Fruit fly (Drosophila melanogaster) whole organism, embryonic: ENCODE data around the gene CG13667.

Experiments used
- Adf1 ChIP-seq: fragments of 200-800 bp; sonication (Bioruptor generic); IDR thresholded peaks from 2 replicates; pipeline ENCODE4 v1.3.6; 2022; ENCODE audit warnings: missing biosample characterization, missing genetic modification characterization
- Asciz ChIP-seq: fragments of 200-800 bp; sonication (Bioruptor generic); optimal IDR thresholded peaks from 2 replicates; lab custom pipeline; 2017; ENCODE audit warnings: missing biosample characterization, mild to moderate bottlenecking, missing genetic modification characterization, missing genetic modification reagents
- Bgb ChIP-seq: fragments of 200-800 bp; sonication (Bioruptor generic); IDR thresholded peaks from 2 replicates; pipeline ENCODE4 v1.3.6; 2022; ENCODE audit warnings: missing biosample characterization, missing genetic modification characterization; ENCODE audit not compliant: partially characterized antibody
- CG10209 ChIP-seq: fragments of 200-800 bp; sonication (Bioruptor generic); optimal IDR thresholded peaks from 3 replicates; lab custom pipeline; 2017; ENCODE audit warnings: missing biosample characterization, mild to moderate bottlenecking, missing genetic modification characterization, missing genetic modification reagents
- CG14710 ChIP-seq: fragments of 200-800 bp; sonication (Bioruptor generic); optimal IDR thresholded peaks from 3 replicates; lab custom pipeline; 2019; ENCODE audit warnings: missing biosample characterization, mild to moderate bottlenecking, missing genetic modification characterization, moderate library complexity
- CG16813 ChIP-seq: fragments of 200-800 bp; sonication (Bioruptor generic); IDR thresholded peaks from 3 replicates; pipeline ENCODE4 v1.3.6; 2022; ENCODE audit warnings: missing biosample characterization, missing genetic modification characterization; ENCODE audit not compliant: partially characterized antibody
- CG17568 ChIP-seq: fragments of 200-800 bp; sonication (Bioruptor generic); optimal IDR thresholded peaks from 2 replicates; lab custom pipeline; 2018; ENCODE audit warnings: missing biosample characterization, mild to moderate bottlenecking, missing genetic modification characterization, moderate library complexity
- CG18476 ChIP-seq: fragments of 200-800 bp; sonication (Bioruptor generic); optimal IDR thresholded peaks from 2 replicates; lab custom pipeline; 2016; ENCODE audit warnings: missing biosample characterization, mild to moderate bottlenecking, missing genetic modification characterization
- CG2116 ChIP-seq: fragments of 200-800 bp; sonication (Bioruptor generic); optimal IDR thresholded peaks from 3 replicates; lab custom pipeline; 2018; ENCODE audit warnings: missing biosample characterization, mild to moderate bottlenecking, missing genetic modification characterization
- CG2678 ChIP-seq: fragments of 200-800 bp; sonication (Bioruptor generic); optimal IDR thresholded peaks from 3 replicates; lab custom pipeline; 2019; ENCODE audit warnings: missing biosample characterization, mild to moderate bottlenecking, missing genetic modification characterization, moderate library complexity
- CG3407 ChIP-seq: fragments of 200-800 bp; sonication (Bioruptor generic); optimal IDR thresholded peaks from 2 replicates; lab custom pipeline; 2018; ENCODE audit warnings: missing biosample characterization, mild to moderate bottlenecking, missing genetic modification characterization
- CG34224 ChIP-seq: fragments of 200-800 bp; sonication (Bioruptor generic); IDR thresholded peaks from 3 replicates; pipeline ENCODE4 v1.3.6; 2022; ENCODE audit warnings: missing biosample characterization, missing genetic modification characterization; ENCODE audit not compliant: partially characterized antibody
- CG34422 ChIP-seq: fragments of 200-800 bp; sonication (Bioruptor generic); IDR thresholded peaks from 3 replicates; pipeline ENCODE4 v1.3.6; 2022; ENCODE audit warnings: missing biosample characterization, missing genetic modification characterization
- CG3995 ChIP-seq: fragments of 200-800 bp; sonication (Bioruptor generic); optimal IDR thresholded peaks from 3 replicates; lab custom pipeline; 2016; ENCODE audit warnings: missing biosample characterization, missing genetic modification characterization
- CG42726 ChIP-seq: fragments of 200-800 bp; sonication (Bioruptor generic); IDR thresholded peaks from 2 replicates; pipeline ENCODE4 v1.3.6; 2022; ENCODE audit warnings: missing biosample characterization, missing genetic modification characterization; ENCODE audit not compliant: partially characterized antibody
- CG6272 ChIP-seq: fragments of 200-800 bp; sonication (Bioruptor generic); IDR thresholded peaks from 2 replicates; pipeline ENCODE4 v1.3.6; 2022; ENCODE audit warnings: missing biosample characterization, missing genetic modification characterization
- CG6791 ChIP-seq: fragments of 200-800 bp; sonication (Bioruptor generic); IDR thresholded peaks from 3 replicates; pipeline ENCODE4 v1.3.6; 2022; ENCODE audit warnings: missing biosample characterization, missing genetic modification characterization; ENCODE audit not compliant: partially characterized antibody
- CG8290 ChIP-seq, 3 experiments: fragments of 200-800 bp; sonication (Bioruptor generic); optimal IDR thresholded peaks; 2 replicates each; lab custom pipeline; 2016 to 2019; ENCODE audit warnings: missing biosample characterization in 3 of 3, missing genetic modification characterization in 3 of 3, mild to moderate bottlenecking in 2 of 3, moderate library complexity in 1 of 3
- CTCF ChIP-seq: fragments of 200-800 bp; sonication (Bioruptor generic); optimal IDR thresholded peaks from 2 replicates; lab custom pipeline; 2017; ENCODE audit warnings: missing biosample characterization, mild to moderate bottlenecking, missing genetic modification characterization, moderate library complexity
- D ChIP-seq, 2 experiments: fragments of 200-800 bp in 1 of 2; fragments of >200 bp in 1 of 2; sonication (Bioruptor generic) in 1 of 2; optimal IDR thresholded peaks; 2 replicates in 1 of 2; 3 replicates in 1 of 2; lab custom pipeline; 2017; ENCODE audit warnings: mild to moderate bottlenecking in 1 of 2, missing biosample characterization in 1 of 2, missing genetic modification characterization in 1 of 2, missing genetic modification reagents in 1 of 2
- Fer3 ChIP-seq: fragments of 200-800 bp; sonication (Bioruptor generic); optimal IDR thresholded peaks from 2 replicates; lab custom pipeline; 2018; ENCODE audit warnings: missing biosample characterization, mild to moderate bottlenecking, missing genetic modification characterization, moderate library complexity
- HLH4C ChIP-seq: fragments of 200-800 bp; sonication (Bioruptor generic); IDR thresholded peaks from 3 replicates; pipeline ENCODE4 v1.3.6; 2022; ENCODE audit warnings: missing biosample characterization, missing genetic modification characterization; ENCODE audit not compliant: partially characterized antibody
- HmgD ChIP-seq: fragments of 200-800 bp; sonication (Bioruptor generic); optimal IDR thresholded peaks from 3 replicates; lab custom pipeline; 2016; ENCODE audit warnings: missing biosample characterization, missing genetic modification characterization
- Hr51 ChIP-seq, 2 experiments: fragments of 200-800 bp; sonication (Bioruptor generic); optimal IDR thresholded peaks; 2 replicates in 1 of 2; 3 replicates in 1 of 2; lab custom pipeline; 2016 to 2018; ENCODE audit warnings: missing biosample characterization in 2 of 2, missing genetic modification characterization in 2 of 2, mild to moderate bottlenecking in 1 of 2, moderate library complexity in 1 of 2
- Myb ChIP-seq: fragments of 200-800 bp; sonication (Bioruptor generic); optimal IDR thresholded peaks from 2 replicates; lab custom pipeline; 2016; ENCODE audit warnings: missing biosample characterization, missing genetic modification characterization
- Pdp1 ChIP-seq, 2 experiments: fragments of 200-800 bp; sonication (Bioruptor generic); optimal IDR thresholded peaks; 3 replicates each; lab custom pipeline; 2016; ENCODE audit warnings: missing biosample characterization in 2 of 2, missing genetic modification characterization in 2 of 2, mild to moderate bottlenecking in 1 of 2, moderate library complexity in 1 of 2
- Rfx ChIP-seq: fragments of 200-800 bp; sonication (Bioruptor generic); IDR thresholded peaks from 2 replicates; pipeline ENCODE4 v1.3.6; 2022; ENCODE audit warnings: missing biosample characterization, missing genetic modification characterization
- Scr ChIP-seq: fragments of 200-800 bp; sonication (Bioruptor generic); IDR thresholded peaks from 2 replicates; pipeline ENCODE4 v1.3.6; 2022; ENCODE audit warnings: missing biosample characterization, missing genetic modification characterization; ENCODE audit not compliant: partially characterized antibody
- Sox102F ChIP-seq: fragments of 200-800 bp; sonication (Bioruptor generic); optimal IDR thresholded peaks from 2 replicates; lab custom pipeline; 2018; ENCODE audit warnings: missing biosample characterization, mild to moderate bottlenecking, missing genetic modification characterization, moderate library complexity
- Sry-δ ChIP-seq: fragments of 200-800 bp; sonication (Bioruptor generic); optimal IDR thresholded peaks from 2 replicates; lab custom pipeline; 2016; ENCODE audit warnings: missing biosample characterization, missing genetic modification characterization
- az2 ChIP-seq: fragments of 200-800 bp; sonication (Bioruptor generic); optimal IDR thresholded peaks from 3 replicates; lab custom pipeline; 2016; ENCODE audit warnings: missing biosample characterization, missing genetic modification characterization
- chm ChIP-seq: fragments of 200-800 bp; sonication (Bioruptor generic); IDR thresholded peaks from 2 replicates; pipeline ENCODE4 v1.3.6; 2022; ENCODE audit warnings: missing biosample characterization, missing genetic modification characterization
- ci ChIP-seq: fragments of 200-800 bp; sonication (Bioruptor generic); IDR thresholded peaks from 3 replicates; pipeline ENCODE4 v1.3.6; 2022; ENCODE audit warnings: missing biosample characterization, missing genetic modification characterization
- dpn ChIP-seq, 2 experiments: fragments of 200-800 bp; sonication (Bioruptor generic); optimal IDR thresholded peaks; 3 replicates each; lab custom pipeline; 2016; ENCODE audit warnings: missing biosample characterization in 2 of 2, missing genetic modification characterization in 2 of 2
- ewg ChIP-seq: fragments of 200-800 bp; sonication (Bioruptor generic); optimal IDR thresholded peaks from 3 replicates; lab custom pipeline; 2017; ENCODE audit warnings: mild to moderate bottlenecking, missing biosample characterization, missing genetic modification reagents, missing genetic modification characterization
- gem ChIP-seq: fragments of 200-800 bp; sonication (Bioruptor generic); optimal IDR thresholded peaks from 2 replicates; lab custom pipeline; 2019; ENCODE audit warnings: missing biosample characterization, mild to moderate bottlenecking, missing genetic modification characterization, moderate library complexity
- hbn ChIP-seq: fragments of 200-800 bp; sonication (Bioruptor generic); IDR thresholded peaks from 2 replicates; pipeline ENCODE4 v1.3.6; 2022; ENCODE audit warnings: missing biosample characterization, missing genetic modification characterization; ENCODE audit not compliant: partially characterized antibody
- jigr1 ChIP-seq: fragments of 200-800 bp; sonication (Bioruptor generic); IDR thresholded peaks from 3 replicates; pipeline ENCODE4 v1.3.6; 2022; ENCODE audit warnings: missing biosample characterization, missing genetic modification characterization
- nerfin-2 ChIP-seq: fragments of 200-800 bp; sonication (Bioruptor generic); IDR thresholded peaks from 2 replicates; pipeline ENCODE4 v1.3.6; 2022; ENCODE audit warnings: missing biosample characterization, missing genetic modification characterization; ENCODE audit not compliant: partially characterized antibody
- psq ChIP-seq: fragments of 200-800 bp; sonication (Bioruptor generic); optimal IDR thresholded peaks from 2 replicates; lab custom pipeline; 2017; ENCODE audit warnings: missing biosample characterization, missing genetic modification characterization
- slbo ChIP-seq: fragments of 200-800 bp; sonication (Bioruptor generic); IDR thresholded peaks from 2 replicates; pipeline ENCODE4 v1.3.6; 2022; ENCODE audit warnings: missing biosample characterization, missing genetic modification characterization
- stwl ChIP-seq: fragments of 200-800 bp; sonication (Bioruptor generic); optimal IDR thresholded peaks from 3 replicates; lab custom pipeline; 2018; ENCODE audit warnings: missing biosample characterization, mild to moderate bottlenecking, missing genetic modification characterization, moderate library complexity
- sug ChIP-seq: fragments of 200-800 bp; optimal IDR thresholded peaks from 2 replicates; lab custom pipeline; 2019; ENCODE audit warnings: missing biosample characterization, mild to moderate bottlenecking, missing genetic modification characterization, moderate library complexity
- tna ChIP-seq: fragments of 200-800 bp; sonication (Bioruptor generic); IDR thresholded peaks from 2 replicates; pipeline ENCODE4 v1.3.6; 2022; ENCODE audit warnings: missing biosample characterization, missing genetic modification characterization; ENCODE audit not compliant: partially characterized antibody
- wek ChIP-seq: fragments of 200-800 bp; sonication (Bioruptor generic); optimal IDR thresholded peaks from 3 replicates; lab custom pipeline; 2018; ENCODE audit warnings: missing biosample characterization, mild to moderate bottlenecking, missing genetic modification characterization, moderate library complexity

The CG13667 gene

DNA sequence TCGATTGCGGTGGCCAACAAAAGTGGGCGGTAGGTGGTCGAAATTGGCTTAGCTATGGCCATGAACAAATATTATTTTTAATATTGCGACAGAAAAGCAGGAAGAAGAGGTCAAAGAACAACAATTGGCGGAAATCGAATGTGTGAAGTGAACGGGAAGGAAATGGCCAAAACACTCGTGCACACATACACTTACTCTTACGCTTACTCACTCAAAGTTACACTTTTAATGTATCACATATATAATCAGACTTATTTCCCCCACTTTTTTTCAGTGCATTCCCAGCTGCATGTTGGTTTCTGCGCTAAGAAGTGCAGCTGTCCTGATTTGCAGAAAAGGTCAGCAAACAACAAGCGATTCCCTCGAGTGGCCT is 43.2 kb downstream of the CG13667 start (continued):
- TF ChIP-seq Hr51 (GFP tag; optimal IDR thresholded peaks at IDR 0.05; lab: Kevin White, UChicago) (peak in 1 of 2 experiments; percentile 14), Pdp1 (GFP tag; optimal IDR thresholded peaks at IDR 0.05; lab: Kevin White, UChicago) (peak in 1 of 2 experiments; percentile 17), D (optimal IDR thresholded peaks at IDR 0.05; lab: Kevin White, UChicago) (no peak), D (GFP tag; optimal IDR thresholded peaks at IDR 0.05; lab: Kevin White, UChicago) (peak; percentile 37), CG2678 (peak; percentile 13), CG14710 (tag; lab: Kevin White, UChicago) (peak; percentile 33), az2 (peak; percentile 17), HmgD (GFP tag; lab: Kevin White, UChicago) (peak; percentile 17)

DNA sequence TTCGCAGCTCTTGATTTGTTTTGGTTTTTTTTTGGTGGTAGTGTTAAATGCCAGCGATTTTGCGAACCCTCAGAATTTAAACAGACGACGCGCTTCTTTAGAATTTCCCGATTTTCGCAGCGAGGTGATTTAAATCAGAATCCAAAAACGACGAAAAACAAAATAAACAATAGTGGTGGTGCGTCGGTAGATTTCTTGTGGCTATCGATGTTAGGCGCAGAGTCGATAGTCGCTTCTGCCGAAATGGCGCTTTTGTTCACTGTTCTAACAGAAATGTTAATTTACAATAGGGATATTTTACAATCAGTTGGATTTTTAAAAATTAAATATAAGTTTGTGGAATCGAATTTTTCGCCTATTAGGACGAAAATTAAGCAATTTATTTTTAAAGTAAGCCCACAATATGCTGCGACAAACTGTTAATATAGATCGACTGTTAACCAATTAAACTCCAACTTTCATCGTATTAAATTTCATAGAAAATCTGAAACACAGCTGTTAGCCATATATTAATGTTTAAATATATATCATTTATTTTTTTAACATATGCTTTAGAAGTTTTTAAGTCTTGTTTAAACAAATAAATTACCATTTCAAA is 44.0 kb downstream of the CG13667 start, which contains the start of gene CG6983:
TSS of gene CG6983 (minus strand) at position 176 of the 598 bp plus-strand sequence.
- peak; percentile 71 for TF ChIP-seq hbn (GFP tag; lab: Robert Waterston, UW)
- TF ChIP-seq Myb (GFP tag; lab: Kevin White, UChicago), result peak; percentile 82
- peak; percentile 78 for TF ChIP-seq Scr (GFP tag; lab: Robert Waterston, UW)
- TF ChIP-seq CG6791 (GFP tag; lab: Robert Waterston, UW), result peak; percentile 88
- TF ChIP-seq Bgb (GFP tag; lab: Robert Waterston, UW), result peak; percentile 83
- TF ChIP-seq CG34422 (GFP tag; lab: Robert Waterston, UW), result peak; percentile 8; the same call in 1 of the 3 replicates
- no peak for TF ChIP-seq gem (tag; lab: Kevin White, UChicago)
- TF ChIP-seq dpn (GFP tag; optimal IDR thresholded peaks at IDR 0.05; lab: Kevin White, UChicago), result peak in 1 of 2 experiments; percentile 0
- TF ChIP-seq CG8290 (GFP tag; optimal IDR thresholded peaks at IDR 0.05; lab: Kevin White, UChicago), result no peak
- peak in 1 of 2 experiments; percentile 6 for TF ChIP-seq CG8290 (tag; optimal IDR thresholded peaks at IDR 0.05; lab: Kevin White, UChicago)
- TF ChIP-seq CG10209 (GFP tag; lab: Kevin White, UChicago), result no peak
- peak; percentile 72 for TF ChIP-seq CG42726
- peak; percentile 5 for TF ChIP-seq Sox102F (GFP tag; lab: Kevin White, UChicago)
- peak; percentile 47; the same call in 1 of the 2 replicates for TF ChIP-seq chm (GFP tag; lab: Robert Waterston, UW)
- TF ChIP-seq stwl, result peak; percentile 16
- peak; percentile 61 for TF ChIP-seq tna (GFP tag; lab: Robert Waterston, UW)
- peak; percentile 26 for TF ChIP-seq CG18476 (GFP tag; lab: Kevin White, UChicago)
- TF ChIP-seq CG16813 (GFP tag; lab: Robert Waterston, UW), result peak; percentile 75; the same call in 2 of the 3 replicates
- TF ChIP-seq CG2116, result peak; percentile 66
- peak; percentile 91 for TF ChIP-seq wek
- peak; percentile 28; the same call in 1 of the 2 replicates for TF ChIP-seq CG6272
- TF ChIP-seq Rfx (GFP tag; lab: Robert Waterston, UW), result peak; percentile 34; the same call in 1 of the 2 replicates
- peak; percentile 5; the same call in 1 of the 2 replicates for TF ChIP-seq slbo
- TF ChIP-seq CG17568 (GFP tag; lab: Kevin White, UChicago), result peak; percentile 20
- TF ChIP-seq Adf1 (GFP tag; lab: Robert Waterston, UW), result peak; percentile 4; the same call in 1 of the 2 replicates
- TF ChIP-seq nerfin-2 (GFP tag; lab: Robert Waterston, UW), result no peak
- TF ChIP-seq jigr1 (GFP tag; lab: Robert Waterston, UW), result no peak
- peak; percentile 94 for TF ChIP-seq Sry-δ
- no peak for TF ChIP-seq Asciz (GFP tag; lab: Kevin White, UChicago)
- TF ChIP-seq CG34224 (GFP tag; lab: Robert Waterston, UW), result peak; percentile 75; the same call in 2 of the 3 replicates
- peak; percentile 83 for TF ChIP-seq CG3995 (GFP tag; lab: Kevin White, UChicago)
- TF ChIP-seq ci (GFP tag; lab: Robert Waterston, UW), result peak; percentile 77; the same call in 2 of the 3 replicates
- TF ChIP-seq CG3407 (GFP tag; lab: Kevin White, UChicago), result no peak
- peak; percentile 96 for TF ChIP-seq CTCF (GFP tag; lab: Kevin White, UChicago)
- peak; percentile 76 for TF ChIP-seq HLH4C (GFP tag; lab: Robert Waterston, UW)
- no peak for TF ChIP-seq Fer3 (tag; lab: Kevin White, UChicago)
- peak; percentile 16 for TF ChIP-seq sug
- TF ChIP-seq psq (GFP tag; lab: Kevin White, UChicago), result no peak
- TF ChIP-seq ewg (GFP tag; lab: Kevin White, UChicago), result peak; percentile 8
